Fruit fly (Drosophila melanogaster) Kc167 (cell line): ENCODE measurements around the gene CG34034.

Experiments used
- Myc ChIP-seq: fragments of >200 bp; optimal IDR thresholded peaks from 2 replicates; lab custom pipeline; 2017; ENCODE audit warnings: missing external identifiers
- h ChIP-seq: fragments of >200 bp; optimal IDR thresholded peaks from 3 replicates; lab custom pipeline; 2018; ENCODE audit warnings: missing external identifiers
- insv ChIP-seq: fragments of >200 bp; optimal IDR thresholded peaks from 3 replicates; lab custom pipeline; 2018; ENCODE audit warnings: missing external identifiers
- psq ChIP-seq: fragments of >200 bp; optimal IDR thresholded peaks from 2 replicates; lab custom pipeline; 2017; ENCODE audit warnings: missing external identifiers

dm6 chr3R:21775766-21776165 is 36.9 kb upstream of the CG34034 start, which contains the start of the genes GABA-B-R2 and CG6800:
- TF ChIP-seq psq (lab: Kevin White, UChicago) (no peak), insv (no peak), Myc (lab: Kevin White, UChicago) (no peak), h (lab: Kevin White, UChicago) (no peak)
